Worm (Caenorhabditis elegans): ENCODE results near the gene D2062.13.

DNA sequence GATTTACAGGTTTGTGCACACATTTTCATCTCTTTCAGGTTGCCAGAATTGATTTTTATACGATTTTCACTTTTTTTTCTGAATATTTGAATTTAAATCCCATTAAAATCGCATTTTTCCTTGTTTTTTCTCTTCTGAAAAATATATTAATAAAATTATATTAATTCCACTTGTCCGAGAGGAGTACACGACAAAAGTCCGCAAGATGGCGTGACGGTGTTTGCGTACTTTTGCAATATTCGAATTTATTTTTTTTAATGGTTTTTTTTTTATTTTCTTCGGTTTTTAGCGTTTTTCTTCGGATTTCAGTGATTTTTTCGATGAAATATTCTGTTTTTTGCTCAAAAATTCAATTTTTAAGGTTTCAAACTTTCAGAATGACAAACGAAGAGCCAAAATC is 47.5 kb upstream of the D2062.13 start, which contains the start of gene usp-39:
- TF ChIP-seq ama-1 (optimal IDR thresholded peaks at IDR 0.05): no peak
- peak; percentile 45 for TF ChIP-seq jun-1 (tag; optimal IDR thresholded peaks at IDR 0.05)

Measured in whole organism, L3 larva.